Worm (Caenorhabditis elegans): Measurements from ENCODE around the gene ceh-75.

ce11 chrV:9915021-9915420 is 6.1 kb upstream of the ceh-75 start, which contains the start of gene mec-9:
- TF ChIP-seq ZK546.5 (tag; optimal IDR thresholded peaks at IDR 0.05) (no peak), ztf-4 (tag; optimal IDR thresholded peaks at IDR 0.05) (no peak), F13H6.1 (tag; optimal IDR thresholded peaks at IDR 0.05) (no peak), sem-4 (tag; optimal IDR thresholded peaks at IDR 0.05) (no peak)
